Fruit fly (Drosophila melanogaster) whole organism, adult: ENCODE data around the gene Nab2.

Source experiments
- CG11617 ChIP-seq: fragments of 200-800 bp; sonication (Bioruptor generic); optimal IDR thresholded peaks from 2 replicates; lab custom pipeline; 2017; ENCODE audit warnings: mild to moderate bottlenecking, missing biosample characterization, missing genetic modification reagents, missing genetic modification characterization
- CG1620 ChIP-seq: fragments of 200-800 bp; sonication (Bioruptor generic); optimal IDR thresholded peaks from 2 replicates; lab custom pipeline; 2016; ENCODE audit warnings: missing biosample characterization, missing genetic modification characterization
- CG33017 ChIP-seq: fragments of 200-800 bp; sonication (Bioruptor generic); optimal IDR thresholded peaks from 2 replicates; lab custom pipeline; 2018; ENCODE audit warnings: missing biosample characterization, mild to moderate bottlenecking, missing genetic modification characterization, moderate library complexity
- CG7045 ChIP-seq: fragments of 200-800 bp; sonication (Bioruptor generic); optimal IDR thresholded peaks from 2 replicates; lab custom pipeline; 2017; ENCODE audit warnings: missing biosample characterization, mild to moderate bottlenecking, missing genetic modification characterization
- CG7101 ChIP-seq: fragments of 200-800 bp; sonication (Bioruptor generic); optimal IDR thresholded peaks from 2 replicates; lab custom pipeline; 2018; ENCODE audit warnings: missing biosample characterization, mild to moderate bottlenecking, missing genetic modification characterization, moderate library complexity
- Clk ChIP-seq: fragments of 200-800 bp; sonication (Bioruptor generic); optimal IDR thresholded peaks from 2 replicates; lab custom pipeline; 2017; ENCODE audit warnings: missing biosample characterization, missing genetic modification characterization
- Hr96 ChIP-seq: fragments of 200-800 bp; sonication (Bioruptor generic); optimal IDR thresholded peaks from 2 replicates; lab custom pipeline; 2016; ENCODE audit warnings: missing biosample characterization, missing genetic modification characterization
- Mnt ChIP-seq: fragments of 200-800 bp; sonication (Bioruptor generic); optimal IDR thresholded peaks from 2 replicates; lab custom pipeline; 2016; ENCODE audit warnings: missing biosample characterization, mild to moderate bottlenecking, missing genetic modification characterization
- cnc ChIP-seq, 2 experiments: fragments of >200 bp; optimal IDR thresholded peaks; 2 replicates each; lab custom pipeline; 2017
- kay ChIP-seq: fragments of 200-800 bp; sonication (Bioruptor generic); peaks from one replicate; lab custom pipeline; 2016; ENCODE audit warnings: missing biosample characterization, missing genetic modification characterization, borderline replicate concordance
- ovo ChIP-seq: fragments of 200-800 bp; sonication (Bioruptor generic); optimal IDR thresholded peaks from 2 replicates; lab custom pipeline; 2016; ENCODE audit warnings: missing biosample characterization, missing genetic modification characterization
- tj ChIP-seq: fragments of 200-800 bp; sonication (Bioruptor generic); optimal IDR thresholded peaks from 3 replicates; lab custom pipeline; 2017; ENCODE audit warnings: missing biosample characterization, mild to moderate bottlenecking, missing genetic modification characterization, moderate library complexity
- toe ChIP-seq: fragments of 200-800 bp; sonication (Bioruptor generic); optimal IDR thresholded peaks from 2 replicates; lab custom pipeline; 2016; ENCODE audit warnings: missing biosample characterization, missing genetic modification characterization

DNA sequence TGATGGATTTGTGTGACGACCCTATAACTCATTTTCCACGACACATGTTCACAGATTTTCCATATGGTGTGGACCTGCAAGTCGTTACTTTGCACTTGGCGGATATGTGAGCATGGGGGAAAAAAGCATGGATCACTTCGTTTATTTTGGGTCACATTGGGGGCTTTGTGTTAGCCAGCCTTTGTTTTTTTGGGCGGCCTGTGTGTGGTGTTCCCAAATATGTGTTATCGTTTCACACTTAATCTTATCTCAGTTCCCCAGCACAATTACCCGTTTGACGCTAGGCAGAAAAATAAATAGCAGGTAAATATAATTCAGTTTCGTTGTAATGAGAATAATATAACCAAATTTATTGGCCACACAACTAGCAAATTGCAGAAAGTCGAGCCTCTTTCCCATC, 49.9 kb downstream of the Nab2 start:
- TF ChIP-seq Clk (no peak), CG11617 (GFP tag; lab: Kevin White, UChicago) (no peak), CG33017 (tag; lab: Kevin White, UChicago) (no peak), cnc (optimal IDR thresholded peaks at IDR 0.05; lab: Kevin White, UChicago) (no peak), Mnt (GFP tag; lab: Kevin White, UChicago) (no peak), CG7045 (no peak), toe (GFP tag; lab: Kevin White, UChicago) (no peak), tj (GFP tag; lab: Kevin White, UChicago) (no peak), kay (GFP tag; lab: Kevin White, UChicago) (no peak), ovo (GFP tag; lab: Kevin White, UChicago) (no peak), Hr96 (GFP tag; lab: Kevin White, UChicago) (no peak), CG7101 (no peak), CG1620 (GFP tag; lab: Kevin White, UChicago) (no peak)
